Worm (Caenorhabditis elegans) whole organism, L1 larva: ENCODE measurements around the gene fbxa-67.

Experiments used
- efl-1 ChIP-seq, 4 experiments: fragments of 150-350 bp; optimal IDR thresholded peaks in 3 of 4; peaks in 1 of 4; 1 replicate in 1 of 4; 2 replicates in 3 of 4; lab custom pipeline; 2014; ENCODE audit warnings: missing biosample characterization in 2 of 4, missing genetic modification characterization in 2 of 4, missing genetic modification reagents in 2 of 4
- efl-3 ChIP-seq: fragments of 200-800 bp; sonication (Bioruptor generic); optimal IDR thresholded peaks from 2 replicates; lab custom pipeline; 2018; ENCODE audit warnings: mild to moderate bottlenecking, missing genetic modification characterization, missing compliant biosample characterization
- egl-13 ChIP-seq: sonication (generic microtip); optimal IDR thresholded peaks from 2 replicates; lab custom pipeline; 2016; ENCODE audit warnings: missing genotype, missing genetic modification reagents, missing genetic modification characterization, missing compliant biosample characterization
- elt-2 ChIP-seq: sonication (generic microtip); optimal IDR thresholded peaks from 2 replicates; lab custom pipeline; 2016; ENCODE audit warnings: missing genetic modification characterization, mild to moderate bottlenecking, inconsistent platforms, missing compliant biosample characterization, missing genetic modification reagents
- fkh-10 ChIP-seq: sonication (generic microtip); optimal IDR thresholded peaks from 2 replicates; lab custom pipeline; 2017; ENCODE audit warnings: missing biosample characterization, missing genetic modification reagents, missing genetic modification characterization
- hlh-4 ChIP-seq: sonication (generic microtip); optimal IDR thresholded peaks from 2 replicates; lab custom pipeline; 2016; ENCODE audit warnings: mild to moderate bottlenecking, missing genetic modification characterization, missing compliant biosample characterization
- hpl-2 ChIP-seq: fragments of 150-350 bp; optimal IDR thresholded peaks from 2 replicates; lab custom pipeline; 2014; ENCODE audit warnings: missing biosample characterization, missing genetic modification reagents, missing genetic modification characterization
- lsy-2 ChIP-seq, 2 experiments: fragments of 150-350 bp; optimal IDR thresholded peaks; 2 replicates each; lab custom pipeline; 2014; ENCODE audit warnings: missing biosample characterization in 2 of 2, missing genetic modification characterization in 2 of 2
- nhr-84 ChIP-seq: sonication (generic microtip); optimal IDR thresholded peaks from 2 replicates; lab custom pipeline; 2017; ENCODE audit warnings: missing biosample characterization, missing genetic modification characterization
- pag-3 ChIP-seq: sonication (generic microtip); optimal IDR thresholded peaks from 2 replicates; lab custom pipeline; 2017; ENCODE audit warnings: missing genetic modification characterization, mild to moderate bottlenecking, missing compliant biosample characterization, antibody characterized with exemption, borderline replicate concordance; ENCODE audit not compliant: insufficient read depth
- pax-3 ChIP-seq: fragments of 200-800 bp; sonication (Bioruptor generic); optimal IDR thresholded peaks from 2 replicates; lab custom pipeline; 2018; ENCODE audit warnings: mild to moderate bottlenecking, missing genetic modification characterization, moderate library complexity, missing compliant biosample characterization

Gene fbxa-67

DNA sequence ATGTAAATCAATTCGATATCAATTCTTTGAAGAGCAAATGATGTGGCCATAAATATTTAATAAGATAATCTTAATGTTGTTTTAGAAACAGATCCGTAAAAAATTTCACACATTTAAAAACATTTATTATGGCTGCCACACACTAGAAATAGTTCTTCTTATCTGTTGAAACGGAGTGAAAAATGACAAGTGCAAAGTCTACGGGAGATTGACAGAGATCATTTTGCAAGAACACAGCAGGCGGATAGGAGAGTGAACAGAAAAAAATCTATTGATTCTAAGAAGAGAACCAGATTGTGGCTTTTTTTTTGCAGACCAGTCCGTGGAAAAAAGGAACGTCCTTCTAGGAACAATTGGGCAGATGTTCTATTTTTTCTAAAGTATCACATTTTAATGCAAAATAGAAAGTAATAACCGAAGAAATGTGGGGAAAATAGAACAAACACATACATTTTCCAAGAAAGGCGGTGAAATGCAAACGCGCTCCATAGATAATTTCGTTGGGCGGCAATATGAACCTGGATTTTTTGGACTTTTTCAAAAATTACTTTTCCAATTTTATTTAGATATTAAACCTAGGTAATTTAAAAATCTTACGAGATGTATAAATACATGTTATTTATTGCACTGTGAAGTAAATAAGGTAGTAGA lies 48.7 kb downstream of the fbxa-67 start (continued):
- TF ChIP-seq elt-2 (tag; lab: Kevin White, UChicago): no peak
- no peak for TF ChIP-seq hpl-2 (GFP tag; lab: Kevin White, UChicago)
- no peak for TF ChIP-seq hlh-4
- peak; percentile 55 to 70 for TF ChIP-seq efl-1 (optimal IDR thresholded peaks at IDR 0.05; lab: Kevin White, UChicago)
- TF ChIP-seq efl-1 (GFP tag; optimal IDR thresholded peaks at IDR 0.05 in 1 of 2; lab: Kevin White, UChicago): peak; percentile 78 to 97
- no peak for TF ChIP-seq nhr-84 (tag; lab: Kevin White, UChicago)
- TF ChIP-seq, all 84 proteins: peak for 10

DNA sequence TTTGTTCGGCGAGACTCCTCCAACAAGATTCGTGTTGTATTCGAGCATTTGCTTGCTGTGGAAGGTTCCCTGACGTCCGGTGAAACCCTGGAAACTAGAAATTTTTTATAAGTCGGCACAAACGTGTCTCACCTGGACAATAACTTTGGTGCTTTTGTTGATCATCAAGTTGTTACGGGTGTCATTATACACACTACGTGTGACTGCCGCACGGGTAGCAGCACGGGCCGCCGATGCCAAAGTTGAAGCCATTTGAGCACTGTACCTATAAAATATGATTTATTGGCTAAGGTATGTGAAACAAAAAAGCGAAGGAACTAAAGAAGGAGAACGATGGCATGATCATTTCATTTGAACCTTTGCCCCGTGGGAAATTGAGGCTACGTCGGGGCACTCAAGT lies 49.3 kb downstream of the fbxa-67 start, which contains the start of gene sucl-2:
Gene sucl-2 (minus strand): TSS at position 265 of the 400 bp plus-strand sequence.
- TF ChIP-seq pag-3 (no peak), efl-1 (optimal IDR thresholded peaks at IDR 0.05; lab: Kevin White, UChicago) (no peak), efl-1 (GFP tag; optimal IDR thresholded peaks at IDR 0.05 in 1 of 2; lab: Kevin White, UChicago) (peak in 1 of 2 experiments; percentile 90)

DNA sequence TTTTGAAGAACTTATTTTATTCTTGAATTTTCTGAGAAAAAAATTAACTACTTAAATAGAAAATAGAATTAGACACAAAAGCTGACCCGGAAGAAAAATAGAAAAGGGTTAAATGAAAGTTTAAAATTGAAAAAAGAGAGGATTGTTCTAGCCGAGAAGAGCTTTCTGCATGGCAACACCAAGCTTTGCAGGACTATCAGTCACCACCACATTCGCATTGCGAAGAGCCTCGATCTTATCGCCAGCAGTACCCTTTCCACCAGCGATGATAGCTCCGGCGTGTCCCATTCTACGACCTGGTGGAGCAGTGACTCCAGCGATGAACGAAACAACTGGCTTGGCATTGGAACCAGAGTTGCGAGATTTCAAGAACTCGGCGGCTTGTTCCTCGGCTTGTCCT lies 50.3 kb downstream of the fbxa-67 start:
- TF ChIP-seq efl-3 (GFP tag; lab: Kevin White, UChicago) (no peak), lsy-2 (tag; optimal IDR thresholded peaks at IDR 0.05; lab: Kevin White, UChicago) (no peak), egl-13 (tag; lab: Kevin White, UChicago) (no peak), pax-3 (tag; lab: Kevin White, UChicago) (no peak), fkh-10 (no peak)
